Fruit fly (Drosophila melanogaster) whole organism, embryonic: Measurements from ENCODE around the gene CG42525.

ENCODE experiments used
- ATbp ChIP-seq: fragments of 200-800 bp; sonication (Bioruptor generic); optimal IDR thresholded peaks from 2 replicates; lab custom pipeline; 2017; ENCODE audit warnings: missing biosample characterization, mild to moderate bottlenecking, missing genetic modification characterization, missing genetic modification reagents
- Aef1 ChIP-seq: fragments of 200-800 bp; sonication (Bioruptor generic); IDR thresholded peaks from 3 replicates; pipeline ENCODE4 v1.3.6; 2022; ENCODE audit warnings: missing biosample characterization, missing genetic modification characterization
- Atf6 ChIP-seq: fragments of 200-800 bp; sonication (Bioruptor generic); IDR thresholded peaks from 2 replicates; pipeline ENCODE4 v1.3.6; 2022; ENCODE audit warnings: missing biosample characterization, missing genetic modification characterization
- CG11247 ChIP-seq: fragments of 200-800 bp; sonication (Bioruptor generic); IDR thresholded peaks from 2 replicates; pipeline ENCODE4 v1.3.6; 2022; ENCODE audit warnings: missing biosample characterization, missing genetic modification characterization
- CG11504 ChIP-seq: fragments of 200-800 bp; sonication (Bioruptor generic); optimal IDR thresholded peaks from 3 replicates; lab custom pipeline; 2019; ENCODE audit warnings: missing biosample characterization, mild to moderate bottlenecking, missing genetic modification characterization, moderate library complexity
- CG12659 ChIP-seq: fragments of 200-800 bp; sonication (Bioruptor generic); optimal IDR thresholded peaks from 3 replicates; lab custom pipeline; 2017; ENCODE audit warnings: mild to moderate bottlenecking, missing biosample characterization, missing genetic modification reagents, missing genetic modification characterization
- CG14710 ChIP-seq: fragments of 200-800 bp; sonication (Bioruptor generic); optimal IDR thresholded peaks from 3 replicates; lab custom pipeline; 2019; ENCODE audit warnings: missing biosample characterization, mild to moderate bottlenecking, missing genetic modification characterization, moderate library complexity
- CG15514 ChIP-seq: fragments of 200-800 bp; sonication (Bioruptor generic); optimal IDR thresholded peaks from 3 replicates; lab custom pipeline; 2017; ENCODE audit warnings: missing biosample characterization, missing genetic modification characterization, mild to moderate bottlenecking, moderate library complexity, missing genetic modification reagents
- CG15601 ChIP-seq: fragments of 200-800 bp; sonication (Bioruptor generic); optimal IDR thresholded peaks from 3 replicates; lab custom pipeline; 2019; ENCODE audit warnings: missing biosample characterization, mild to moderate bottlenecking, missing genetic modification characterization, moderate library complexity
- CG17328 ChIP-seq: fragments of 200-800 bp; sonication (Bioruptor generic); IDR thresholded peaks from 2 replicates; pipeline ENCODE4 v1.3.6; 2022; ENCODE audit warnings: missing biosample characterization, missing genetic modification characterization
- CG17912 ChIP-seq: fragments of 200-800 bp; sonication (Bioruptor generic); optimal IDR thresholded peaks from 2 replicates; lab custom pipeline; 2018; ENCODE audit warnings: missing biosample characterization, mild to moderate bottlenecking, missing genetic modification characterization
- CG2202 ChIP-seq: fragments of 200-800 bp; sonication (Bioruptor generic); optimal IDR thresholded peaks from 2 replicates; lab custom pipeline; 2018; ENCODE audit warnings: missing biosample characterization, mild to moderate bottlenecking, missing genetic modification characterization
- CG34422 ChIP-seq: fragments of 200-800 bp; sonication (Bioruptor generic); IDR thresholded peaks from 3 replicates; pipeline ENCODE4 v1.3.6; 2022; ENCODE audit warnings: missing biosample characterization, missing genetic modification characterization
- CG3847 ChIP-seq: fragments of 200-800 bp; sonication (Bioruptor generic); IDR thresholded peaks from 2 replicates; pipeline ENCODE4 v1.3.6; 2022; ENCODE audit warnings: missing biosample characterization, missing genetic modification characterization
- CG4282 ChIP-seq: fragments of 200-800 bp; sonication (Bioruptor generic); optimal IDR thresholded peaks from 2 replicates; lab custom pipeline; 2016; ENCODE audit warnings: missing biosample characterization, missing genetic modification characterization
- CG6683 ChIP-seq: fragments of 200-800 bp; sonication (Bioruptor generic); optimal IDR thresholded peaks from 2 replicates; lab custom pipeline; 2017; ENCODE audit warnings: missing biosample characterization, mild to moderate bottlenecking, missing genetic modification characterization, missing genetic modification reagents
- CG8924 ChIP-seq: fragments of 200-800 bp; optimal IDR thresholded peaks from 3 replicates; lab custom pipeline; 2019; ENCODE audit warnings: missing biosample characterization, mild to moderate bottlenecking, missing genetic modification characterization, moderate library complexity
- CG9215 ChIP-seq: fragments of 200-800 bp; sonication (Bioruptor generic); IDR thresholded peaks from 2 replicates; pipeline ENCODE4 v1.3.6; 2022; ENCODE audit warnings: missing biosample characterization, missing genetic modification characterization
- CHES-1-like ChIP-seq: fragments of 200-800 bp; sonication (Bioruptor generic); optimal IDR thresholded peaks from 2 replicates; lab custom pipeline; 2016; ENCODE audit warnings: missing biosample characterization, missing genetic modification characterization
- Dfd ChIP-seq, 2 experiments: fragments of >200 bp; optimal IDR thresholded peaks; 2 replicates each; lab custom pipeline; 2017; ENCODE audit warnings: missing biosample characterization in 2 of 2, missing genetic modification characterization in 2 of 2
- Dip3 ChIP-seq: fragments of 200-800 bp; sonication (Bioruptor generic); optimal IDR thresholded peaks from 3 replicates; lab custom pipeline; 2016; ENCODE audit warnings: missing biosample characterization, missing genetic modification characterization
- Doc2 ChIP-seq: fragments of 200-800 bp; sonication (Bioruptor generic); IDR thresholded peaks from 2 replicates; pipeline ENCODE4 v1.3.6; 2022; ENCODE audit warnings: missing biosample characterization, missing genetic modification characterization
- HLH4C ChIP-seq: fragments of 200-800 bp; sonication (Bioruptor generic); IDR thresholded peaks from 3 replicates; pipeline ENCODE4 v1.3.6; 2022; ENCODE audit warnings: missing biosample characterization, missing genetic modification characterization; ENCODE audit not compliant: partially characterized antibody
- HmgZ ChIP-seq: fragments of 200-800 bp; sonication (Bioruptor generic); optimal IDR thresholded peaks from 2 replicates; lab custom pipeline; 2018; ENCODE audit warnings: missing biosample characterization, mild to moderate bottlenecking, missing genetic modification characterization
- Lhr ChIP-seq: fragments of 200-800 bp; sonication (Bioruptor generic); optimal IDR thresholded peaks from 3 replicates; lab custom pipeline; 2017; ENCODE audit warnings: mild to moderate bottlenecking, missing biosample characterization, missing genetic modification reagents, missing genetic modification characterization
- Med ChIP-seq: fragments of 200-800 bp; sonication (Bioruptor generic); peaks from one replicate; lab custom pipeline; 2016; ENCODE audit warnings: missing biosample characterization, missing genetic modification characterization, mild to moderate bottlenecking, inconsistent platforms, moderate library complexity
- Nf-YA ChIP-seq: fragments of 200-800 bp; sonication (Bioruptor generic); IDR thresholded peaks from 2 replicates; pipeline ENCODE4 v1.3.6; 2022; ENCODE audit warnings: missing biosample characterization, missing genetic modification characterization
- Poxn ChIP-seq: fragments of 200-800 bp; sonication (Bioruptor generic); IDR thresholded peaks from 2 replicates; pipeline ENCODE4 v1.3.6; 2022; ENCODE audit warnings: missing biosample characterization, missing genetic modification characterization
- Sox102F ChIP-seq: fragments of 200-800 bp; sonication (Bioruptor generic); optimal IDR thresholded peaks from 2 replicates; lab custom pipeline; 2018; ENCODE audit warnings: missing biosample characterization, mild to moderate bottlenecking, missing genetic modification characterization, moderate library complexity
- YL-1 ChIP-seq: fragments of 200-800 bp; sonication (Bioruptor generic); optimal IDR thresholded peaks from 3 replicates; lab custom pipeline; 2017; ENCODE audit warnings: missing biosample characterization, mild to moderate bottlenecking, missing genetic modification characterization
- aop ChIP-seq: fragments of 200-800 bp; sonication (Bioruptor generic); IDR thresholded peaks from 2 replicates; pipeline ENCODE4 v1.3.6; 2022; ENCODE audit warnings: missing biosample characterization, missing genetic modification characterization
- ase ChIP-seq: fragments of 200-800 bp; sonication (Bioruptor generic); IDR thresholded peaks from 3 replicates; pipeline ENCODE4 v1.3.6; 2022; ENCODE audit warnings: missing biosample characterization, missing genetic modification characterization
- da ChIP-seq: fragments of 200-800 bp; sonication (Bioruptor generic); optimal IDR thresholded peaks from 2 replicates; lab custom pipeline; 2016; ENCODE audit warnings: missing biosample characterization, missing genetic modification characterization
- dan ChIP-seq: fragments of 200-800 bp; sonication (Bioruptor generic); IDR thresholded peaks from 2 replicates; pipeline ENCODE4 v1.3.6; 2022; ENCODE audit warnings: missing biosample characterization, missing genetic modification characterization
- dysf ChIP-seq: fragments of 200-800 bp; sonication (Bioruptor generic); IDR thresholded peaks from 3 replicates; pipeline ENCODE4 v1.3.6; 2022; ENCODE audit warnings: missing biosample characterization, missing genetic modification characterization
- gfzf ChIP-seq: fragments of 200-800 bp; sonication (Bioruptor generic); optimal IDR thresholded peaks from 2 replicates; lab custom pipeline; 2016; ENCODE audit warnings: missing biosample characterization, mild to moderate bottlenecking, missing genetic modification characterization, moderate library complexity
- grau ChIP-seq: fragments of 200-800 bp; optimal IDR thresholded peaks from 3 replicates; lab custom pipeline; 2019; ENCODE audit warnings: missing biosample characterization, mild to moderate bottlenecking, missing genetic modification characterization, moderate library complexity
- h ChIP-seq: fragments of >200 bp; optimal IDR thresholded peaks from 2 replicates; lab custom pipeline; 2017
- ham ChIP-seq: fragments of 200-800 bp; sonication (Bioruptor generic); IDR thresholded peaks from 2 replicates; pipeline ENCODE4 v1.3.6; 2022; ENCODE audit warnings: missing biosample characterization, missing genetic modification characterization
- kni ChIP-seq: fragments of 200-800 bp; sonication (Bioruptor generic); optimal IDR thresholded peaks from 3 replicates; lab custom pipeline; 2017; ENCODE audit warnings: mild to moderate bottlenecking, missing biosample characterization, missing genetic modification reagents, missing genetic modification characterization
- knrl ChIP-seq: fragments of 200-800 bp; sonication (Bioruptor generic); IDR thresholded peaks from 3 replicates; pipeline ENCODE4 v1.3.6; 2022; ENCODE audit warnings: missing biosample characterization, missing genetic modification characterization; ENCODE audit not compliant: partially characterized antibody
- lola ChIP-seq, 3 experiments: fragments of >200 bp in 2 of 3; fragments of 200-800 bp in 1 of 3; sonication (Bioruptor generic) in 1 of 3; optimal IDR thresholded peaks; 2 replicates each; lab custom pipeline; 2017 to 2019; ENCODE audit warnings: missing biosample characterization in 3 of 3, missing genetic modification characterization in 3 of 3, mild to moderate bottlenecking in 1 of 3, moderate library complexity in 1 of 3
- nerfin-2 ChIP-seq: fragments of 200-800 bp; sonication (Bioruptor generic); IDR thresholded peaks from 2 replicates; pipeline ENCODE4 v1.3.6; 2022; ENCODE audit warnings: missing biosample characterization, missing genetic modification characterization; ENCODE audit not compliant: partially characterized antibody
- peb ChIP-seq: fragments of 200-800 bp; sonication (Bioruptor generic); IDR thresholded peaks from 2 replicates; pipeline ENCODE4 v1.3.6; 2022; ENCODE audit warnings: missing biosample characterization, missing genetic modification characterization
- pfk ChIP-seq: fragments of 200-800 bp; sonication (Bioruptor generic); optimal IDR thresholded peaks from 2 replicates; lab custom pipeline; 2018; ENCODE audit warnings: missing biosample characterization, mild to moderate bottlenecking, missing genetic modification characterization, moderate library complexity
- phol ChIP-seq: fragments of 200-800 bp; sonication (Bioruptor generic); optimal IDR thresholded peaks from 3 replicates; lab custom pipeline; 2018; ENCODE audit warnings: missing biosample characterization, mild to moderate bottlenecking, missing genetic modification characterization, moderate library complexity
- psq ChIP-seq: fragments of 200-800 bp; sonication (Bioruptor generic); optimal IDR thresholded peaks from 2 replicates; lab custom pipeline; 2017; ENCODE audit warnings: missing biosample characterization, missing genetic modification characterization
- sens-2 ChIP-seq: fragments of 200-800 bp; sonication (Bioruptor generic); IDR thresholded peaks from 2 replicates; pipeline ENCODE4 v1.3.6; 2022; ENCODE audit warnings: missing biosample characterization, missing genetic modification characterization
- slbo ChIP-seq: fragments of 200-800 bp; sonication (Bioruptor generic); IDR thresholded peaks from 2 replicates; pipeline ENCODE4 v1.3.6; 2022; ENCODE audit warnings: missing biosample characterization, missing genetic modification characterization
- stc ChIP-seq: fragments of 200-800 bp; sonication (Bioruptor generic); IDR thresholded peaks from 2 replicates; pipeline ENCODE4 v1.3.6; 2022; ENCODE audit warnings: missing biosample characterization, missing genetic modification characterization
- trem ChIP-seq: fragments of 200-800 bp; optimal IDR thresholded peaks from 3 replicates; lab custom pipeline; 2019; ENCODE audit warnings: missing biosample characterization, mild to moderate bottlenecking, missing genetic modification characterization, moderate library complexity
- z ChIP-seq: fragments of 200-800 bp; sonication (Bioruptor generic); IDR thresholded peaks from 3 replicates; pipeline ENCODE4 v1.3.6; 2022; ENCODE audit warnings: missing biosample characterization, missing genetic modification characterization

Gene CG42525

DNA sequence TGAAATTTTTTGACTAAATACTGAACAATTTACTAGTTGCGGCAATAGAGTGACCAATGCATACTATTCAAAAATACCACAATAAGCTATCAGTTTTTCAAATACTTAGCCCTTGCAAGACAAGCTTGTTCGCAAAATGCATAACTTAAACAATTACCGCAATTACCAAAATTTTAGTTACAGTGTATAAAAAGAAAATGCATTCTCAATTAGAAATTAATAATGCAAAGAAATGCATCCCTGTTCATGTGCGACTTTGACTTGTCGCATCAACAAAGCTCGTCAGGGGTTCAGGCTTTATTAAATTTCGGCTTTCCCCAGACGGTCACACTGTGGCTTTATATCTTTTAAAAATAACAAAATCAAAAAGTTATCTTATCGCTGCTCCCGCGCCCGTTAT, 29.3 kb upstream of the CG42525 start, which contains the start of the genes hob and nSMase:
hob (minus strand) TSS at position 62 of the 400 bp plus-strand sequence.
nSMase (plus strand) TSS at position 298 of the 400 bp plus-strand sequence.
- TF ChIP-seq CG6683 = no peak
- no peak for TF ChIP-seq CG4282 (GFP tag; lab: Kevin White, UChicago)
- TF ChIP-seq slbo (GFP tag; lab: Robert Waterston, UW) = no peak
- TF ChIP-seq YL-1 (GFP tag; lab: Kevin White, UChicago) = peak; percentile 71
- peak; percentile 66 for TF ChIP-seq CHES-1-like
- TF ChIP-seq knrl (GFP tag; lab: Robert Waterston, UW) = peak; percentile 37; the same call in 1 of the 3 replicates
- no peak for TF ChIP-seq da (GFP tag; lab: Kevin White, UChicago)
- no peak for TF ChIP-seq ATbp (GFP tag; lab: Kevin White, UChicago)
- TF ChIP-seq Lhr (GFP tag; lab: Kevin White, UChicago) = peak; percentile 52
- peak; percentile 72 for TF ChIP-seq CG15514 (GFP tag; lab: Kevin White, UChicago)
- no peak for TF ChIP-seq Doc2 (GFP tag; lab: Robert Waterston, UW)
- TF ChIP-seq sens-2 (GFP tag; lab: Robert Waterston, UW) = no peak
- TF ChIP-seq nerfin-2 = no peak
- TF ChIP-seq Poxn (GFP tag; lab: Robert Waterston, UW) = no peak
- TF ChIP-seq CG17328 (GFP tag; lab: Robert Waterston, UW) = no peak
- TF ChIP-seq gfzf (GFP tag; lab: Kevin White, UChicago) = peak; percentile 95
- TF ChIP-seq stc (GFP tag; lab: Robert Waterston, UW) = no peak
- no peak for TF ChIP-seq CG11504 (tag; lab: Kevin White, UChicago)
- no peak for TF ChIP-seq dysf (GFP tag; lab: Robert Waterston, UW)
- TF ChIP-seq CG34422 (GFP tag; lab: Robert Waterston, UW) = peak; percentile 7; the same call in 1 of the 3 replicates
- TF ChIP-seq CG2202 (tag; lab: Kevin White, UChicago) = no peak
- TF ChIP-seq dan (GFP tag; lab: Robert Waterston, UW) = no peak
- peak; percentile 70 for TF ChIP-seq trem (tag; lab: Kevin White, UChicago)
- no peak for TF ChIP-seq peb
- TF ChIP-seq kni (GFP tag; lab: Kevin White, UChicago) = no peak
- no peak for TF ChIP-seq aop (GFP tag; lab: Robert Waterston, UW)
- no peak for TF ChIP-seq Sox102F (GFP tag; lab: Kevin White, UChicago)
- TF ChIP-seq CG14710 (tag; lab: Kevin White, UChicago) = peak; percentile 61
- TF ChIP-seq CG9215 (GFP tag; lab: Robert Waterston, UW) = no peak
- no peak for TF ChIP-seq CG11247 (GFP tag; lab: Robert Waterston, UW)
- TF ChIP-seq ase (GFP tag; lab: Robert Waterston, UW) = no peak
- peak; percentile 12 for TF ChIP-seq Dip3 (GFP tag; lab: Kevin White, UChicago)
- TF ChIP-seq Nf-YA = no peak
- no peak for TF ChIP-seq Atf6 (GFP tag; lab: Robert Waterston, UW)
- no peak for TF ChIP-seq ham (GFP tag; lab: Robert Waterston, UW)
- no peak for TF ChIP-seq HLH4C (GFP tag; lab: Robert Waterston, UW)
- no peak for TF ChIP-seq h (lab: Kevin White, UChicago)
- no peak for TF ChIP-seq Aef1 (GFP tag; lab: Robert Waterston, UW)
- no peak for TF ChIP-seq Dfd (GFP tag; optimal IDR thresholded peaks at IDR 0.05; lab: Kevin White, UChicago)
- peak; percentile 70 for TF ChIP-seq CG12659 (GFP tag; lab: Kevin White, UChicago)
- TF ChIP-seq grau (tag; lab: Kevin White, UChicago) = no peak
- no peak for TF ChIP-seq pfk (GFP tag; lab: Kevin White, UChicago)
- peak; percentile 76 for TF ChIP-seq Med (GFP tag; lab: Kevin White, UChicago)
- TF ChIP-seq CG15601 (tag; lab: Kevin White, UChicago) = no peak
- no peak for TF ChIP-seq psq
- TF ChIP-seq phol = peak; percentile 55
- TF ChIP-seq z (GFP tag; lab: Robert Waterston, UW) = no peak
- no peak for TF ChIP-seq CG17912 (GFP tag; lab: Kevin White, UChicago)
- no peak for TF ChIP-seq lola (GFP tag; optimal IDR thresholded peaks at IDR 0.05; lab: Kevin White, UChicago)
- TF ChIP-seq CG3847 (GFP tag; lab: Robert Waterston, UW) = peak; percentile 31; the same call in 1 of the 2 replicates
- TF ChIP-seq HmgZ (tag; lab: Kevin White, UChicago) = peak; percentile 12
- no peak for TF ChIP-seq CG8924 (tag; lab: Kevin White, UChicago)
